Worm (Caenorhabditis elegans) whole organism, early embryonic: ENCODE results near the gene tbx-32.

Experiments used
- B0310.2 ChIP-seq: sonication (generic microtip); optimal IDR thresholded peaks from 2 replicates; lab custom pipeline; 2016; ENCODE audit warnings: mild to moderate bottlenecking, missing genetic modification characterization, missing compliant biosample characterization
- F13C5.2 ChIP-seq: sonication (generic microtip); optimal IDR thresholded peaks from 2 replicates; lab custom pipeline; 2017; ENCODE audit warnings: mild to moderate bottlenecking, missing genetic modification characterization, inconsistent platforms, missing compliant biosample characterization
- aly-1 ChIP-seq: sonication (generic microtip); optimal IDR thresholded peaks from 2 replicates; lab custom pipeline; 2016; ENCODE audit warnings: missing genetic modification characterization, missing compliant biosample characterization
- ama-1 ChIP-seq: fragments of 150-350 bp; optimal IDR thresholded peaks from 2 replicates; lab custom pipeline; 2014
- ceh-13 ChIP-seq: fragments of 200-800 bp; sonication (Bioruptor generic); optimal IDR thresholded peaks from 2 replicates; lab custom pipeline; 2018; ENCODE audit warnings: mild to moderate bottlenecking, missing genetic modification characterization, missing compliant biosample characterization
- ceh-36 ChIP-seq: sonication (generic microtip); optimal IDR thresholded peaks from 2 replicates; lab custom pipeline; 2016; ENCODE audit warnings: missing genetic modification characterization, inconsistent platforms, missing compliant biosample characterization
- ets-7 ChIP-seq: sonication (generic microtip); optimal IDR thresholded peaks from 2 replicates; lab custom pipeline; 2016; ENCODE audit warnings: missing genotype, missing genetic modification characterization, missing compliant biosample characterization
- flt-1 ChIP-seq: fragments of 200-800 bp; sonication (Bioruptor generic); IDR thresholded peaks from 2 replicates; pipeline ENCODE4 v1.3.6; 2022; ENCODE audit warnings: missing genetic modification characterization, missing compliant biosample characterization
- hmbx-1 ChIP-seq: sonication (generic microtip); optimal IDR thresholded peaks from 2 replicates; lab custom pipeline; 2016; ENCODE audit warnings: mild to moderate bottlenecking, missing genetic modification characterization, missing compliant biosample characterization
- hmg-4 ChIP-seq: fragments of 200-800 bp; sonication (Bioruptor generic); optimal IDR thresholded peaks from 2 replicates; lab custom pipeline; 2018; ENCODE audit warnings: mild to moderate bottlenecking, missing genetic modification characterization, missing compliant biosample characterization
- hnd-1 ChIP-seq: sonication (generic microtip); optimal IDR thresholded peaks from 2 replicates; lab custom pipeline; 2016; ENCODE audit warnings: missing genetic modification characterization, missing compliant biosample characterization
- pes-1 ChIP-seq: fragments of 200-800 bp; sonication (Bioruptor generic); IDR thresholded peaks from 2 replicates; pipeline ENCODE4 v1.3.6; 2022; ENCODE audit warnings: missing genetic modification reagents, missing genetic modification characterization, missing compliant biosample characterization
- scrt-1 ChIP-seq: fragments of 200-800 bp; sonication (Bioruptor generic); IDR thresholded peaks from 2 replicates; pipeline ENCODE4 v1.3.6; 2022; ENCODE audit warnings: missing genetic modification characterization, missing compliant biosample characterization
- sea-1 ChIP-seq: fragments of 200-800 bp; sonication (Bioruptor generic); conservative IDR thresholded peaks from 2 replicates; pipeline ENCODE4 v1.3.6; 2022; ENCODE audit warnings: missing genetic modification characterization, missing compliant biosample characterization
- tbx-11 ChIP-seq: fragments of 200-800 bp; sonication (Bioruptor generic); IDR thresholded peaks from 2 replicates; pipeline ENCODE4 v1.3.6; 2022; ENCODE audit warnings: missing genetic modification characterization, missing compliant biosample characterization
- tbx-37 ChIP-seq: fragments of 200-800 bp; sonication (Bioruptor generic); conservative IDR thresholded peaks from 2 replicates; pipeline ENCODE4 v1.3.6; 2022; ENCODE audit warnings: missing genetic modification reagents, missing genetic modification characterization, missing compliant biosample characterization
- tra-4 ChIP-seq: sonication (generic microtip); optimal IDR thresholded peaks from 2 replicates; lab custom pipeline; 2017; ENCODE audit warnings: missing genetic modification characterization, missing compliant biosample characterization

tbx-32 gene

ce11 chrX:1630881-1631516 lies 24.3 kb upstream of the tbx-32 start, which contains the start of gene ZK380.2:
Gene ZK380.2, plus strand, starts transcription at chrX:1631466.
- TF ChIP-seq F13C5.2 (no peak), pes-1 (GFP tag; lab: Robert Waterston, UW) (no peak), scrt-1 (GFP tag; lab: Robert Waterston, UW) (no peak), sea-1 (GFP tag; lab: Robert Waterston, UW) (no peak), hnd-1 (tag; lab: Kevin White, UChicago) (no peak)

ce11 chrX:1643442-1644096 lies 11.7 kb upstream of the tbx-32 start:
- TF ChIP-seq ets-7 (tag; lab: Kevin White, UChicago) (no peak), flt-1 (GFP tag; lab: Robert Waterston, UW) (no peak), scrt-1 (GFP tag; lab: Robert Waterston, UW) (no peak), hmg-4 (no peak), tbx-11 (GFP tag; lab: Robert Waterston, UW) (no peak), ama-1 (lab: Kevin White, UChicago) (no peak), tra-4 (tag; lab: Kevin White, UChicago) (no peak), sea-1 (GFP tag; lab: Robert Waterston, UW) (no peak), ceh-13 (GFP tag; lab: Kevin White, UChicago) (no peak), pes-1 (GFP tag; lab: Robert Waterston, UW) (no peak), tbx-37 (GFP tag; lab: Robert Waterston, UW) (no peak), F13C5.2 (no peak)

DNA sequence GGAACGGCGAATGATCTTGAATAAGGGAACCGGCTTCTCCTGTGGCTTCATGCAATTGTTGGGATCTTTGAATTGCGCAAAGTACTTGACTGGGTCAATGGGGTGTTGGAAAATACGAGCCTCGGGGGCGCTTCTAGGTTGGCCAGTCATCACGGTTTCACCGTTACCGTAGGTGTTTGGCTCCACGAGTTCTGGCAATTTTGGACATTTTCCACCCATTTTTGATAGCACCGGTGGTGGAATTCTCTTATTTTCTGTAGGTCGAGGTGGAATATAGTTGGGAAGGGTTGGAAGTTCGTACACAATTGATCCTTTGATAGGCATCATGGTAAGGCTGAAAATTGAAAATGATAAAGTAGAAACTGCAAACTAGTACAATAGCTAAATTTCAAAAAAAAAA lies 3.6 kb upstream of the tbx-32 start, which contains the start of gene ZK380.4:
TSS of gene ZK380.4 (minus strand) at position 327 of the 400 bp plus-strand sequence.
- TF ChIP-seq ceh-36 (tag; lab: Kevin White, UChicago) = no peak
- no peak for TF ChIP-seq ama-1 (lab: Kevin White, UChicago)

ce11 chrX:1654146-1654545 lies 1.2 kb upstream of the tbx-32 start, which contains the start of gene ZK380.6:
Gene ZK380.6, plus strand, starts transcription at chrX:1654446.
- TF ChIP-seq pes-1 (GFP tag; lab: Robert Waterston, UW) = no peak
- TF ChIP-seq ama-1 (lab: Kevin White, UChicago) = no peak
- TF ChIP-seq hmg-4 = no peak
- no peak for TF ChIP-seq ceh-36 (tag; lab: Kevin White, UChicago)
- TF ChIP-seq B0310.2 (tag; lab: Kevin White, UChicago) = no peak
- no peak for TF ChIP-seq tra-4 (tag; lab: Kevin White, UChicago)

DNA sequence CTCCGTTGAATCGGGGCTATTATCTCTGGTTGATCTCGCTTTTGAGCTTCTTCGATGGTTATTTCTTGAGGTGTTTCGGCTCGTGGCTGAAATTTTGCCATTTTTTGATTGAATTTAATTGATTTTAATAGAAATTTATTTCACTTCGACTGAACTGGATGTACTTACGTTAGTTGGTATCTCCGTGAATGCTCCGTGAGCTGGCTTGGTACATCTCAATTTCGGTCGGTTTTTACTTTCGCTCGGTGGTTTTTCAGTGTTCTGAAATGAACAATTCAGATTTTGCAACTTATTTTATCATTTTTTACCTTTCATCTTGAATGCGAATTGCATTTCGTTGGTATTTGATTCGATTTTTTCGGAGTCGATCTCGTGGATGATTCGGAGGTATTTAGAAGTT lies 9.6 kb downstream of the tbx-32 start, which contains the start of gene R09H3.2:
TSS of gene R09H3.2 (minus strand) at position 101 of the 400 bp plus-strand sequence.
- TF ChIP-seq B0310.2 (tag; lab: Kevin White, UChicago) (no peak), sea-1 (GFP tag; lab: Robert Waterston, UW) (no peak), hmbx-1 (tag; lab: Kevin White, UChicago) (no peak), pes-1 (GFP tag; lab: Robert Waterston, UW) (no peak), aly-1 (no peak), hnd-1 (tag; lab: Kevin White, UChicago) (no peak), F13C5.2 (no peak), hmg-4 (no peak), ceh-36 (tag; lab: Kevin White, UChicago) (no peak), tra-4 (tag; lab: Kevin White, UChicago) (no peak), ets-7 (tag; lab: Kevin White, UChicago) (no peak)

DNA sequence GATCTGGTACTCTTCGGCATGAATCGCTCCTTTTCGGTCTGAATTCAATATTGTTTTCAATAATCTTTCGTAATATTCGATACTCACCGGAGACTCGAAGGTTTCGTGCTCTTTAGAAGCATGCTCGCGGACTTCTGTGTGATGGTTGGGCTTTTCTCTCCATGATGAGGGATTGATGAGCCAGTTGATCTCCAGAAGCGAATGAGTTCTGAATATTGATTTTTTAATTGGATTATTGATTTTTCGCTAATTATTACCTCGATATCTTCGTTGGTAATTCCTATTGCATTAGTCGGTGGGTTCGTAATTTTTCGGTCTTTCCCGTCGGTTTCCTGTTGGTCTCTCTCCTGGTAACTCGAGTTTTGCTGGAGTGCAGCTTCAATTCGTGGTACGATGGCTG lies 11.7 kb downstream of the tbx-32 start:
- no peak for TF ChIP-seq tra-4 (tag; lab: Kevin White, UChicago)
- TF ChIP-seq scrt-1 (GFP tag; lab: Robert Waterston, UW) = no peak
- TF ChIP-seq sea-1 (GFP tag; lab: Robert Waterston, UW) = no peak
- no peak for TF ChIP-seq aly-1
- no peak for TF ChIP-seq hmg-4
- TF ChIP-seq hnd-1 (tag; lab: Kevin White, UChicago) = no peak
- no peak for TF ChIP-seq pes-1 (GFP tag; lab: Robert Waterston, UW)
- no peak for TF ChIP-seq F13C5.2
- no peak for TF ChIP-seq ceh-36 (tag; lab: Kevin White, UChicago)
- no peak for TF ChIP-seq tbx-37 (GFP tag; lab: Robert Waterston, UW)
- no peak for TF ChIP-seq ama-1 (lab: Kevin White, UChicago)
- TF ChIP-seq B0310.2 (tag; lab: Kevin White, UChicago) = no peak
- no peak for TF ChIP-seq tbx-11 (GFP tag; lab: Robert Waterston, UW)
- no peak for TF ChIP-seq ets-7 (tag; lab: Kevin White, UChicago)
- TF ChIP-seq hmbx-1 (tag; lab: Kevin White, UChicago) = no peak
- TF ChIP-seq flt-1 (GFP tag; lab: Robert Waterston, UW) = no peak

DNA sequence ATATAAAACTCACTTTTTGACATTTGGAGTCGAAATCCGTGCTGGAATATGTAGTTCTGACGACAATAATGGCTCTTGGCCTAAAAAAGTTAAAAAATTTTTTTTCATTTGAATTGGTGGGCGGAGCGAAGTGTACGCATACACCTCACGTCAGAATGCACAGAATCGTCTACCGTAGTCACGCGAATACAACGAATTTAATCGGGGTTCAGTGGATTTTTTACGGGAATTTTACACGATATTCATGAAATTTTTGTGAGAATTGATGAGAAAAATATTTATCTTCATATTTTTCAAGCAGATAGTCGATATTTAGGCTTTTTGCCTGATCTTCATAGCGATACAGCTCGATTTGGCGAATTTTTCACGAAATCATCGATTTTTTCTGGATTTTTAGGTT lies 13.4 kb downstream of the tbx-32 start, which contains the start of gene R09H3.3:
TSS of gene R09H3.3 (minus strand) at position 101 of the 400 bp plus-strand sequence.
- TF ChIP-seq ceh-36 (tag; lab: Kevin White, UChicago) = no peak
- TF ChIP-seq B0310.2 (tag; lab: Kevin White, UChicago) = no peak
- no peak for TF ChIP-seq tbx-37 (GFP tag; lab: Robert Waterston, UW)
- no peak for TF ChIP-seq ets-7 (tag; lab: Kevin White, UChicago)
- no peak for TF ChIP-seq ama-1 (lab: Kevin White, UChicago)
- no peak for TF ChIP-seq sea-1 (GFP tag; lab: Robert Waterston, UW)
- TF ChIP-seq ceh-13 (GFP tag; lab: Kevin White, UChicago) = no peak
- TF ChIP-seq F13C5.2 = no peak
- no peak for TF ChIP-seq aly-1
- no peak for TF ChIP-seq hmbx-1 (tag; lab: Kevin White, UChicago)
- no peak for TF ChIP-seq flt-1 (GFP tag; lab: Robert Waterston, UW)
